Worm (Caenorhabditis elegans) whole organism, young adult: ENCODE results near the gene clec-2.

Source experiments
- F39B2.1 ChIP-seq: fragments of 200-800 bp; sonication (Bioruptor generic); IDR thresholded peaks from 2 replicates; pipeline ENCODE4 v1.3.6; 2022; ENCODE audit warnings: missing genetic modification reagents, missing genetic modification characterization, missing compliant biosample characterization
- F52B5.7 ChIP-seq: sonication (generic microtip); optimal IDR thresholded peaks from 2 replicates; lab custom pipeline; 2016; ENCODE audit warnings: mild to moderate bottlenecking, missing genetic modification characterization, missing compliant biosample characterization
- F57A8.1 ChIP-seq: fragments of 200-800 bp; sonication (Bioruptor generic); optimal IDR thresholded peaks from 2 replicates; lab custom pipeline; 2018; ENCODE audit warnings: mild to moderate bottlenecking, missing genetic modification characterization, moderate library complexity, missing compliant biosample characterization
- K12H6.12 ChIP-seq: fragments of 200-800 bp; sonication (Bioruptor generic); optimal IDR thresholded peaks from 2 replicates; lab custom pipeline; 2018; ENCODE audit warnings: mild to moderate bottlenecking, missing genetic modification characterization, missing compliant biosample characterization
- Y56A3A.18 ChIP-seq: fragments of 200-800 bp; sonication (Bioruptor generic); IDR thresholded peaks from 2 replicates; pipeline ENCODE4 v1.3.6; 2022; ENCODE audit warnings: missing genetic modification reagents, missing genetic modification characterization, missing compliant biosample characterization
- Y79H2A.3 ChIP-seq: fragments of 200-800 bp; sonication (Bioruptor generic); conservative IDR thresholded peaks from 2 replicates; pipeline ENCODE4 v1.3.6; 2022; ENCODE audit warnings: missing genetic modification reagents, missing genetic modification characterization, missing compliant biosample characterization
- bed-2 ChIP-seq: fragments of 200-800 bp; sonication (Bioruptor generic); IDR thresholded peaks from 2 replicates; pipeline ENCODE4 v1.3.6; 2022; ENCODE audit warnings: missing genetic modification reagents, missing genetic modification characterization, missing compliant biosample characterization
- cebp-1 ChIP-seq, 2 experiments: fragments of 200-800 bp in 1 of 2; sonication (Bioruptor generic) in 1 of 2; sonication (generic microtip) in 1 of 2; IDR thresholded peaks in 1 of 2; optimal IDR thresholded peaks in 1 of 2; 2 replicates each; pipeline versions ENCODE4 v1.3.6 to Lab custom; 2017 to 2022; ENCODE audit warnings: missing compliant biosample characterization in 2 of 2, missing genetic modification characterization in 2 of 2, mild to moderate bottlenecking in 1 of 2, missing genetic modification reagents in 1 of 2, moderate library complexity in 1 of 2
- cebp-2 ChIP-seq: fragments of 200-800 bp; sonication (Bioruptor generic); IDR thresholded peaks from 2 replicates; pipeline ENCODE4 v1.3.6; 2022; ENCODE audit warnings: missing genetic modification characterization, missing compliant biosample characterization
- chd-7 ChIP-seq: sonication (generic microtip); optimal IDR thresholded peaks from 2 replicates; lab custom pipeline; 2016; ENCODE audit warnings: mild to moderate bottlenecking, missing genetic modification characterization, moderate library complexity, missing compliant biosample characterization
- dox-1 ChIP-seq: fragments of 200-800 bp; sonication (Bioruptor generic); IDR thresholded peaks from 2 replicates; pipeline ENCODE4 v1.3.6; 2022; ENCODE audit warnings: missing genetic modification reagents, missing genetic modification characterization, missing compliant biosample characterization
- egl-18 ChIP-seq: fragments of 200-800 bp; sonication (Bioruptor generic); IDR thresholded peaks from 2 replicates; pipeline ENCODE4 v1.3.6; 2022; ENCODE audit warnings: missing genetic modification reagents, missing genetic modification characterization, missing compliant biosample characterization
- egrh-3 ChIP-seq: fragments of 200-800 bp; sonication (Bioruptor generic); IDR thresholded peaks from 2 replicates; pipeline ENCODE4 v1.3.6; 2022; ENCODE audit warnings: missing genetic modification reagents, missing genetic modification characterization, missing compliant biosample characterization
- hlh-26 ChIP-seq: fragments of 200-800 bp; sonication (Bioruptor generic); conservative IDR thresholded peaks from 2 replicates; pipeline ENCODE4 v1.3.6; 2022; ENCODE audit warnings: missing genetic modification reagents, missing genetic modification characterization, missing compliant biosample characterization
- let-607 ChIP-seq, 2 experiments: fragments of 200-800 bp in 1 of 2; sonication (Bioruptor generic) in 1 of 2; sonication (generic microtip) in 1 of 2; optimal IDR thresholded peaks; 2 replicates each; lab custom pipeline; 2016 to 2018; ENCODE audit warnings: mild to moderate bottlenecking in 2 of 2, missing compliant biosample characterization in 2 of 2, missing genetic modification characterization in 2 of 2, moderate library complexity in 2 of 2, missing genotype in 1 of 2
- lin-26 ChIP-seq: fragments of 200-800 bp; sonication (Bioruptor generic); IDR thresholded peaks from 2 replicates; pipeline ENCODE4 v1.3.6; 2022; ENCODE audit warnings: missing genetic modification reagents, missing genetic modification characterization, missing compliant biosample characterization
- lin-54 ChIP-seq: fragments of 200-800 bp; sonication (Bioruptor generic); optimal IDR thresholded peaks from 2 replicates; lab custom pipeline; 2018; ENCODE audit warnings: mild to moderate bottlenecking, missing genetic modification characterization, missing compliant biosample characterization
- mcd-1 ChIP-seq: fragments of 200-800 bp; sonication (Bioruptor generic); IDR thresholded peaks from 2 replicates; pipeline ENCODE4 v1.3.6; 2022; ENCODE audit warnings: missing genetic modification reagents, missing genetic modification characterization, missing compliant biosample characterization
- mel-28 ChIP-seq: sonication (generic microtip); optimal IDR thresholded peaks from 2 replicates; lab custom pipeline; 2016; ENCODE audit warnings: borderline replicate concordance, mild to moderate bottlenecking, missing genetic modification characterization, missing compliant biosample characterization
- nfya-1 ChIP-seq: sonication (generic microtip); optimal IDR thresholded peaks from 2 replicates; lab custom pipeline; 2017; ENCODE audit warnings: antibody characterized with exemption, missing compliant biosample characterization, missing genetic modification characterization, borderline replicate concordance; ENCODE audit not compliant: insufficient read depth
- nhr-120 ChIP-seq: fragments of 200-800 bp; sonication (Bioruptor generic); IDR thresholded peaks from 2 replicates; pipeline ENCODE4 v1.3.6; 2022; ENCODE audit warnings: missing genetic modification characterization, missing compliant biosample characterization
- nhr-27 ChIP-seq: fragments of 200-800 bp; sonication (Bioruptor generic); optimal IDR thresholded peaks from 2 replicates; lab custom pipeline; 2018; ENCODE audit warnings: mild to moderate bottlenecking, missing genetic modification characterization, moderate library complexity, missing compliant biosample characterization
- nhr-80 ChIP-seq: sonication (generic microtip); optimal IDR thresholded peaks from 2 replicates; lab custom pipeline; 2016; ENCODE audit warnings: missing genetic modification characterization, missing compliant biosample characterization
- pbrm-1 ChIP-seq: fragments of 200-800 bp; sonication (Bioruptor generic); IDR thresholded peaks from 2 replicates; pipeline ENCODE4 v1.3.6; 2022; ENCODE audit warnings: missing genetic modification reagents, missing genetic modification characterization, missing compliant biosample characterization
- pha-4 ChIP-seq: fragments of 150-350 bp; sonication (generic microtip); optimal IDR thresholded peaks from 2 replicates; lab custom pipeline; 2014; ENCODE audit warnings: missing biosample characterization, missing genetic modification reagents, missing genetic modification characterization
- rpc-1 ChIP-seq, 2 experiments: fragments of 150-350 bp in 1 of 2; sonication (generic microtip) in 1 of 2; optimal IDR thresholded peaks; 2 replicates each; lab custom pipeline; 2014 to 2018; ENCODE audit warnings: missing biosample characterization in 1 of 2, missing genetic modification characterization in 1 of 2, missing genetic modification reagents in 1 of 2, missing genotype in 1 of 2
- sea-2 ChIP-seq: fragments of 200-800 bp; sonication (Bioruptor generic); IDR thresholded peaks from 2 replicates; pipeline ENCODE4 v1.3.6; 2022; ENCODE audit warnings: missing genetic modification characterization, missing compliant biosample characterization
- snpc-3.4 ChIP-seq: sonication (generic microtip); optimal IDR thresholded peaks from 2 replicates; lab custom pipeline; 2017; ENCODE audit warnings: missing genetic modification characterization, mild to moderate bottlenecking, missing compliant biosample characterization, antibody characterized with exemption, moderate library complexity, missing genotype, missing genetic modification reagents
- snpc-4 ChIP-seq, 5 experiments: fragments of 150-350 bp in 1 of 5; sonication (generic microtip) in 4 of 5; optimal IDR thresholded peaks; 2 replicates each; lab custom pipeline; 2014 to 2018; ENCODE audit warnings: missing genetic modification characterization in 5 of 5, missing biosample characterization in 3 of 5, antibody characterized with exemption in 2 of 5, mild to moderate bottlenecking in 2 of 5, missing compliant biosample characterization in 2 of 5, missing genotype in 2 of 5, moderate library complexity in 2 of 5, missing genetic modification reagents in 1 of 5
- somi-1 ChIP-seq: fragments of 200-800 bp; sonication (Bioruptor generic); optimal IDR thresholded peaks from 2 replicates; lab custom pipeline; 2018; ENCODE audit warnings: mild to moderate bottlenecking, missing genetic modification characterization, missing compliant biosample characterization
- tbx-9 ChIP-seq: sonication (generic microtip); optimal IDR thresholded peaks from 2 replicates; lab custom pipeline; 2016; ENCODE audit warnings: borderline replicate concordance, missing genetic modification characterization, inconsistent platforms, missing compliant biosample characterization
- tlf-1 ChIP-seq: fragments of 200-800 bp; sonication (Bioruptor generic); optimal IDR thresholded peaks from 2 replicates; lab custom pipeline; 2018; ENCODE audit warnings: mild to moderate bottlenecking, missing genetic modification characterization, missing compliant biosample characterization
- zfh-2 ChIP-seq: fragments of 200-800 bp; sonication (Bioruptor generic); conservative IDR thresholded peaks from 2 replicates; pipeline ENCODE4 v1.3.6; 2022; ENCODE audit warnings: missing genetic modification reagents, missing genetic modification characterization, missing compliant biosample characterization
- ztf-28 ChIP-seq: fragments of 200-800 bp; sonication (Bioruptor generic); IDR thresholded peaks from 2 replicates; pipeline ENCODE4 v1.3.6; 2022; ENCODE audit warnings: missing genetic modification reagents, missing genetic modification characterization, missing compliant biosample characterization
- ztf-3 ChIP-seq: fragments of 200-800 bp; sonication (Bioruptor generic); optimal IDR thresholded peaks from 2 replicates; lab custom pipeline; 2018; ENCODE audit warnings: mild to moderate bottlenecking, missing genetic modification characterization, missing compliant biosample characterization
- ztf-6 ChIP-seq: fragments of 200-800 bp; sonication (Bioruptor generic); IDR thresholded peaks from 2 replicates; pipeline ENCODE4 v1.3.6; 2022; ENCODE audit warnings: missing genetic modification reagents, missing genetic modification characterization, missing compliant biosample characterization

Gene clec-2

DNA sequence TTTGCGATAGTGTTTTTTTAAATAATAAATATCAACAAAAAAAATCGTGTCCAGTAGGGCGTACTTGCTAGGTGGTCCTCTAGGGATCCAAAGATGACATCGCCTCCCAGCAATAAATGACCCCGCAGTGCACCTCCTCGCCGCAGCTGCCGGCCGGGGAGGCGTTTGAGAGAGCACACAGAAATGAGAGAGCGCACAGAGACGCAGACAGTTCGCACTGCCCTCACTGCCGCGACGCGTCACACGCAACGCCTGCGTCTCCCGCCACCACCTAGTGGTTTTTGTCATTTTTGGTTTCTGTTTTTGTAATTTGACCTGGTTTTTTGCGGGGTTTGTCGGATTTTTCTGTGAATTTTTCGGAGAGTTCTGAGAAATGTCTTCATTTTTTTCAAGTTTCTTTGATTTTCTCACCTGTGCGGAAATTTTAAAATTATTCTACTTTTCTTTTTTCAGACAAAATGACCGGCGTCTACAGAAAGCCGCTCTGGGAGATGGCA is 35.3 kb downstream of the clec-2 start, which contains the start of gene lido-7 (continued):
- TF ChIP-seq tlf-1 (GFP tag; lab: Kevin White, UChicago), result no peak
- no peak for TF ChIP-seq Y56A3A.18 (GFP tag; lab: Robert Waterston, UW)
- peak; percentile 36; the same call in 1 of the 2 replicates for TF ChIP-seq dox-1
- no peak for TF ChIP-seq Y79H2A.3 (GFP tag; lab: Robert Waterston, UW)
- TF ChIP-seq mel-28 (tag; lab: Kevin White, UChicago), result no peak
- TF ChIP-seq egl-18, result 0 out of 2 replicates have a peak, but pooled peaks have one; percentile 55

DNA sequence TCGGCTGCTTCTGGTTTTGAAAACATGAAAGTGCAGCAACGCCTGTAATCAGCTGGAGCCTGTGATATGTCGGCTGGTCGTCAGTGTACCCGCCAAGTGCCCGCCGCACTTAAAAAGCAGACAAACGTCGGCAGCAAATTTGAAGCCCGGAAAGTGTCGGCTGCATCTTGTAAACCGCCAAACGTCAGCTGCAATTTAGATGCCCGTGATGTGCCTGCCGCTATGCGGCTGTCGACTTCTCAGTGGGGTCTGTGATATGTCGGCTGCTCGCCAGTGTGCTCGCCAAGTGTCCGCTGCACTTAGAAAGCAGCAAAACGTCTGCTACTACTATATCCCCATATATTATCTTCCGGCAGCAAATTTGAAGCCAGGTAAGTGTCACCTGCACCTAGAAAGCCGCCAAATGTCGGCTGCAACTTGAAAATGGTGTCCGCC is 36.1 kb downstream of the clec-2 start:
- peak; percentile 33 for TF ChIP-seq somi-1 (GFP tag; lab: Kevin White, UChicago)
- TF ChIP-seq egrh-3 (GFP tag; lab: Robert Waterston, UW), result peak; percentile 39; the same call in 1 of the 2 replicates
- TF ChIP-seq F39B2.1 (GFP tag; lab: Robert Waterston, UW), result peak; percentile 37; the same call in 1 of the 2 replicates
- peak; percentile 5 for TF ChIP-seq lin-54 (GFP tag; lab: Kevin White, UChicago)
- TF ChIP-seq pha-4, result no peak
- TF ChIP-seq ztf-28 (GFP tag; lab: Robert Waterston, UW), result 0 out of 2 replicates have a peak, but pooled peaks have one; percentile 30
- TF ChIP-seq nhr-27, result no peak
- TF ChIP-seq cebp-2, result 0 out of 2 replicates have a peak, but pooled peaks have one; percentile 40
- TF ChIP-seq mcd-1 (GFP tag; lab: Robert Waterston, UW), result peak; percentile 30; the same call in 1 of the 2 replicates
- TF ChIP-seq hlh-26 (GFP tag; lab: Robert Waterston, UW), result no peak
- TF ChIP-seq cebp-1 (GFP tag; IDR thresholded peaks at IDR 0.05; lab: Robert Waterston, UW), result no peak
- TF ChIP-seq cebp-1 (tag; optimal IDR thresholded peaks at IDR 0.05; lab: Kevin White, UChicago), result peak; percentile 50
- peak; percentile 21; the same call in 1 of the 2 replicates for TF ChIP-seq sea-2 (GFP tag; lab: Robert Waterston, UW)
- TF ChIP-seq tbx-9 (tag; lab: Kevin White, UChicago), result no peak
- 0 out of 2 replicates have a peak, but pooled peaks have one; percentile 41 for TF ChIP-seq dox-1
- TF ChIP-seq lin-26, result peak; percentile 52; the same call in 1 of the 2 replicates
- no peak for TF ChIP-seq nhr-80
- no peak for TF ChIP-seq pbrm-1
- peak; percentile 43; the same call in 1 of the 2 replicates for TF ChIP-seq bed-2 (GFP tag; lab: Robert Waterston, UW)
- peak; percentile 37 for TF ChIP-seq F57A8.1 (GFP tag; lab: Kevin White, UChicago)
- no peak for TF ChIP-seq let-607 (tag; optimal IDR thresholded peaks at IDR 0.05; lab: Kevin White, UChicago)
- TF ChIP-seq nhr-120, result no peak
- no peak for TF ChIP-seq nfya-1
- TF ChIP-seq ztf-3 (GFP tag; lab: Kevin White, UChicago), result no peak
- no peak for TF ChIP-seq snpc-4 (GFP tag; optimal IDR thresholded peaks at IDR 0.05; lab: Kevin White, UChicago)
- TF ChIP-seq snpc-4 (tag; optimal IDR thresholded peaks at IDR 0.05; lab: Kevin White, UChicago), result peak; percentile 7 to 82 (median 44)
- peak; percentile 36 for TF ChIP-seq K12H6.12
- no peak for TF ChIP-seq ztf-6 (GFP tag; lab: Robert Waterston, UW)
- TF ChIP-seq zfh-2, result peak; percentile 77
- no peak for TF ChIP-seq rpc-1 (optimal IDR thresholded peaks at IDR 0.05; lab: Kevin White, UChicago)
- TF ChIP-seq rpc-1 (tag; optimal IDR thresholded peaks at IDR 0.05; lab: Kevin White, UChicago), result no peak
- TF ChIP-seq F52B5.7 (tag; lab: Kevin White, UChicago), result peak; percentile 57
- no peak for TF ChIP-seq snpc-3.4 (tag; lab: Kevin White, UChicago)
- TF ChIP-seq chd-7 (tag; lab: Kevin White, UChicago), result peak; percentile 59
